Fruit fly (Drosophila melanogaster) whole organism, embryonic: Measurements from ENCODE around the gene Coq5.

Experiments
- CG10565 ChIP-seq: fragments of 200-800 bp; sonication (Bioruptor generic); optimal IDR thresholded peaks from 3 replicates; lab custom pipeline; 2016; ENCODE audit warnings: missing biosample characterization, mild to moderate bottlenecking, missing genetic modification characterization
- CG10959 ChIP-seq: fragments of 200-800 bp; sonication (Bioruptor generic); IDR thresholded peaks from 2 replicates; pipeline ENCODE4 v1.3.6; 2022; ENCODE audit warnings: missing biosample characterization, missing genetic modification characterization
- CG11456 ChIP-seq: fragments of 200-800 bp; sonication (Bioruptor generic); IDR thresholded peaks from 3 replicates; pipeline ENCODE4 v1.3.6; 2022; ENCODE audit warnings: missing biosample characterization, missing genetic modification characterization
- CG11696 ChIP-seq: fragments of 200-800 bp; sonication (Bioruptor generic); IDR thresholded peaks from 2 replicates; pipeline ENCODE4 v1.3.6; 2022; ENCODE audit warnings: missing biosample characterization, missing genetic modification characterization
- CG12071 ChIP-seq: fragments of 200-800 bp; sonication (Bioruptor generic); optimal IDR thresholded peaks from 3 replicates; lab custom pipeline; 2018; ENCODE audit warnings: missing biosample characterization, mild to moderate bottlenecking, missing genetic modification characterization
- CG12155 ChIP-seq: fragments of 200-800 bp; sonication (Bioruptor generic); optimal IDR thresholded peaks from 3 replicates; lab custom pipeline; 2016; ENCODE audit warnings: missing biosample characterization, missing genetic modification characterization
- CG12236 ChIP-seq: fragments of 200-800 bp; sonication (Bioruptor generic); optimal IDR thresholded peaks from 2 replicates; lab custom pipeline; 2016; ENCODE audit warnings: missing biosample characterization, missing genetic modification characterization
- CG1233 ChIP-seq: fragments of 200-800 bp; sonication (Bioruptor generic); optimal IDR thresholded peaks from 4 replicates; lab custom pipeline; 2018; ENCODE audit warnings: missing biosample characterization, mild to moderate bottlenecking, missing genetic modification characterization
- CG15073 ChIP-seq: fragments of 200-800 bp; sonication (Bioruptor generic); optimal IDR thresholded peaks from 2 replicates; lab custom pipeline; 2016; ENCODE audit warnings: missing biosample characterization, missing genetic modification characterization
- CG1529 ChIP-seq: fragments of 200-800 bp; sonication (Bioruptor generic); optimal IDR thresholded peaks from 3 replicates; lab custom pipeline; 2018; ENCODE audit warnings: missing biosample characterization, missing genetic modification characterization
- CG15514 ChIP-seq: fragments of 200-800 bp; sonication (Bioruptor generic); optimal IDR thresholded peaks from 3 replicates; lab custom pipeline; 2017; ENCODE audit warnings: missing biosample characterization, missing genetic modification characterization, mild to moderate bottlenecking, moderate library complexity, missing genetic modification reagents
- CG16863 ChIP-seq: fragments of 200-800 bp; sonication (Bioruptor generic); optimal IDR thresholded peaks from 3 replicates; lab custom pipeline; 2016; ENCODE audit warnings: missing biosample characterization, missing genetic modification characterization
- CG1792 ChIP-seq: fragments of 200-800 bp; sonication (Bioruptor generic); optimal IDR thresholded peaks from 2 replicates; lab custom pipeline; 2016; ENCODE audit warnings: missing biosample characterization, missing genetic modification characterization
- CG2199 ChIP-seq: fragments of 200-800 bp; sonication (Bioruptor generic); IDR thresholded peaks from 3 replicates; pipeline ENCODE4 v1.3.6; 2022; ENCODE audit warnings: missing biosample characterization, missing genetic modification characterization
- CG31388 ChIP-seq: fragments of 200-800 bp; sonication (Bioruptor generic); optimal IDR thresholded peaks from 2 replicates; lab custom pipeline; 2016; ENCODE audit warnings: missing biosample characterization, missing genetic modification characterization
- CG3847 ChIP-seq: fragments of 200-800 bp; sonication (Bioruptor generic); IDR thresholded peaks from 2 replicates; pipeline ENCODE4 v1.3.6; 2022; ENCODE audit warnings: missing biosample characterization, missing genetic modification characterization
- CG7372 ChIP-seq: fragments of 200-800 bp; sonication (Bioruptor generic); IDR thresholded peaks from 2 replicates; pipeline ENCODE4 v1.3.6; 2022; ENCODE audit warnings: missing biosample characterization, missing genetic modification characterization
- CG7556 ChIP-seq: fragments of 200-800 bp; sonication (Bioruptor generic); optimal IDR thresholded peaks from 2 replicates; lab custom pipeline; 2017; ENCODE audit warnings: missing biosample characterization, mild to moderate bottlenecking, missing genetic modification characterization
- CG7786 ChIP-seq: fragments of 200-800 bp; sonication (Bioruptor generic); optimal IDR thresholded peaks from 2 replicates; lab custom pipeline; 2016; ENCODE audit warnings: missing biosample characterization, missing genetic modification characterization
- CG9797 ChIP-seq: fragments of 200-800 bp; sonication (Bioruptor generic); optimal IDR thresholded peaks from 3 replicates; lab custom pipeline; 2018; ENCODE audit warnings: missing biosample characterization, mild to moderate bottlenecking, missing genetic modification characterization
- Dek ChIP-seq: fragments of 200-800 bp; sonication (Bioruptor generic); optimal IDR thresholded peaks from 3 replicates; lab custom pipeline; 2019; ENCODE audit warnings: missing biosample characterization, mild to moderate bottlenecking, missing genetic modification characterization, moderate library complexity
- Eip74EF ChIP-seq, 2 experiments: fragments of 200-800 bp in 1 of 2; fragments of >200 bp in 1 of 2; sonication (Bioruptor generic) in 1 of 2; optimal IDR thresholded peaks; 2 replicates each; lab custom pipeline; 2017 to 2019; ENCODE audit warnings: missing biosample characterization in 2 of 2, missing genetic modification characterization in 2 of 2, mild to moderate bottlenecking in 1 of 2, moderate library complexity in 1 of 2
- HLHmδ ChIP-seq: fragments of 200-800 bp; sonication (Bioruptor generic); optimal IDR thresholded peaks from 2 replicates; lab custom pipeline; 2018; ENCODE audit warnings: missing biosample characterization, mild to moderate bottlenecking, missing genetic modification characterization, moderate library complexity
- Hr3 ChIP-seq: fragments of 200-800 bp; sonication (Bioruptor generic); optimal IDR thresholded peaks from 3 replicates; lab custom pipeline; 2016; ENCODE audit warnings: missing biosample characterization, missing genetic modification characterization
- Mrtf ChIP-seq: fragments of 200-800 bp; sonication (Bioruptor generic); IDR thresholded peaks from 3 replicates; pipeline ENCODE4 v1.3.6; 2022; ENCODE audit warnings: missing biosample characterization, missing genetic modification characterization
- Myb ChIP-seq: fragments of 200-800 bp; sonication (Bioruptor generic); optimal IDR thresholded peaks from 2 replicates; lab custom pipeline; 2016; ENCODE audit warnings: missing biosample characterization, missing genetic modification characterization
- PHDP ChIP-seq: fragments of 200-800 bp; sonication (Bioruptor generic); optimal IDR thresholded peaks from 3 replicates; lab custom pipeline; 2018; ENCODE audit warnings: missing biosample characterization, mild to moderate bottlenecking, missing genetic modification characterization, moderate library complexity
- Ravus ChIP-seq: fragments of 200-800 bp; sonication (Bioruptor generic); IDR thresholded peaks from 2 replicates; pipeline ENCODE4 v1.3.6; 2022; ENCODE audit warnings: missing biosample characterization, missing genetic modification characterization
- Rfx ChIP-seq: fragments of 200-800 bp; sonication (Bioruptor generic); IDR thresholded peaks from 2 replicates; pipeline ENCODE4 v1.3.6; 2022; ENCODE audit warnings: missing biosample characterization, missing genetic modification characterization
- Sox100B ChIP-seq: fragments of 200-800 bp; sonication (Bioruptor generic); optimal IDR thresholded peaks from 3 replicates; lab custom pipeline; 2018; ENCODE audit warnings: missing biosample characterization, mild to moderate bottlenecking, missing genetic modification characterization
- YL-1 ChIP-seq: fragments of 200-800 bp; sonication (Bioruptor generic); optimal IDR thresholded peaks from 3 replicates; lab custom pipeline; 2017; ENCODE audit warnings: missing biosample characterization, mild to moderate bottlenecking, missing genetic modification characterization
- cg ChIP-seq: fragments of 200-800 bp; sonication (Bioruptor generic); optimal IDR thresholded peaks from 3 replicates; lab custom pipeline; 2019; ENCODE audit warnings: missing biosample characterization, mild to moderate bottlenecking, missing genetic modification characterization, moderate library complexity
- dm ChIP-seq: fragments of 200-800 bp; sonication (Bioruptor generic); optimal IDR thresholded peaks from 3 replicates; lab custom pipeline; 2016; ENCODE audit warnings: missing biosample characterization, missing genetic modification characterization
- fru ChIP-seq: fragments of >200 bp; optimal IDR thresholded peaks from 2 replicates; lab custom pipeline; 2017
- her ChIP-seq: fragments of 200-800 bp; sonication (Bioruptor generic); optimal IDR thresholded peaks from 2 replicates; lab custom pipeline; 2016; ENCODE audit warnings: missing biosample characterization, missing genetic modification characterization
- knrl ChIP-seq: fragments of 200-800 bp; sonication (Bioruptor generic); IDR thresholded peaks from 3 replicates; pipeline ENCODE4 v1.3.6; 2022; ENCODE audit warnings: missing biosample characterization, missing genetic modification characterization; ENCODE audit not compliant: partially characterized antibody
- peb ChIP-seq: fragments of 200-800 bp; sonication (Bioruptor generic); IDR thresholded peaks from 2 replicates; pipeline ENCODE4 v1.3.6; 2022; ENCODE audit warnings: missing biosample characterization, missing genetic modification characterization
- repo ChIP-seq: fragments of 200-800 bp; sonication (Bioruptor generic); optimal IDR thresholded peaks from 2 replicates; lab custom pipeline; 2016; ENCODE audit warnings: missing biosample characterization, missing genetic modification characterization
- salm ChIP-seq: fragments of 200-800 bp; sonication (Bioruptor generic); optimal IDR thresholded peaks from 2 replicates; lab custom pipeline; 2018; ENCODE audit warnings: missing biosample characterization, mild to moderate bottlenecking, missing genetic modification characterization
- seq ChIP-seq: fragments of 200-800 bp; sonication (Bioruptor generic); IDR thresholded peaks from 2 replicates; pipeline ENCODE4 v1.3.6; 2022; ENCODE audit warnings: missing biosample characterization, missing genetic modification characterization
- sob ChIP-seq: fragments of 200-800 bp; sonication (Bioruptor generic); IDR thresholded peaks from 2 replicates; pipeline ENCODE4 v1.3.6; 2022; ENCODE audit warnings: missing biosample characterization, missing genetic modification characterization
- sqz ChIP-seq: fragments of 200-800 bp; sonication (Bioruptor generic); optimal IDR thresholded peaks from 3 replicates; lab custom pipeline; 2018; ENCODE audit warnings: missing biosample characterization, mild to moderate bottlenecking, missing genetic modification characterization
- sr ChIP-seq: fragments of 200-800 bp; sonication (Bioruptor generic); IDR thresholded peaks from 3 replicates; pipeline ENCODE4 v1.3.6; 2022; ENCODE audit warnings: missing biosample characterization, missing genetic modification characterization
- tap ChIP-seq: fragments of 200-800 bp; optimal IDR thresholded peaks from 3 replicates; lab custom pipeline; 2019; ENCODE audit warnings: missing biosample characterization, mild to moderate bottlenecking, missing genetic modification characterization, moderate library complexity
- tup ChIP-seq: fragments of 200-800 bp; sonication (Bioruptor generic); optimal IDR thresholded peaks from 2 replicates; lab custom pipeline; 2016; ENCODE audit warnings: missing biosample characterization, mild to moderate bottlenecking, missing genetic modification characterization, moderate library complexity
- twi ChIP-seq: fragments of 200-800 bp; optimal IDR thresholded peaks from 2 replicates; lab custom pipeline; 2019; ENCODE audit warnings: missing biosample characterization, mild to moderate bottlenecking, missing genetic modification characterization, moderate library complexity
- unc-4 ChIP-seq: fragments of 200-800 bp; sonication (Bioruptor generic); IDR thresholded peaks from 2 replicates; pipeline ENCODE4 v1.3.6; 2022; ENCODE audit warnings: missing biosample characterization, missing genetic modification characterization; ENCODE audit not compliant: partially characterized antibody
- vnd ChIP-seq: fragments of 200-800 bp; sonication (Bioruptor generic); IDR thresholded peaks from 3 replicates; pipeline ENCODE4 v1.3.6; 2022; ENCODE audit warnings: missing biosample characterization, missing genetic modification characterization; ENCODE audit not compliant: partially characterized antibody
- zfh2 ChIP-seq: fragments of 200-800 bp; sonication (Bioruptor generic); optimal IDR thresholded peaks from 2 replicates; lab custom pipeline; 2016; ENCODE audit warnings: missing biosample characterization, missing genetic modification characterization

Coq5 gene

DNA sequence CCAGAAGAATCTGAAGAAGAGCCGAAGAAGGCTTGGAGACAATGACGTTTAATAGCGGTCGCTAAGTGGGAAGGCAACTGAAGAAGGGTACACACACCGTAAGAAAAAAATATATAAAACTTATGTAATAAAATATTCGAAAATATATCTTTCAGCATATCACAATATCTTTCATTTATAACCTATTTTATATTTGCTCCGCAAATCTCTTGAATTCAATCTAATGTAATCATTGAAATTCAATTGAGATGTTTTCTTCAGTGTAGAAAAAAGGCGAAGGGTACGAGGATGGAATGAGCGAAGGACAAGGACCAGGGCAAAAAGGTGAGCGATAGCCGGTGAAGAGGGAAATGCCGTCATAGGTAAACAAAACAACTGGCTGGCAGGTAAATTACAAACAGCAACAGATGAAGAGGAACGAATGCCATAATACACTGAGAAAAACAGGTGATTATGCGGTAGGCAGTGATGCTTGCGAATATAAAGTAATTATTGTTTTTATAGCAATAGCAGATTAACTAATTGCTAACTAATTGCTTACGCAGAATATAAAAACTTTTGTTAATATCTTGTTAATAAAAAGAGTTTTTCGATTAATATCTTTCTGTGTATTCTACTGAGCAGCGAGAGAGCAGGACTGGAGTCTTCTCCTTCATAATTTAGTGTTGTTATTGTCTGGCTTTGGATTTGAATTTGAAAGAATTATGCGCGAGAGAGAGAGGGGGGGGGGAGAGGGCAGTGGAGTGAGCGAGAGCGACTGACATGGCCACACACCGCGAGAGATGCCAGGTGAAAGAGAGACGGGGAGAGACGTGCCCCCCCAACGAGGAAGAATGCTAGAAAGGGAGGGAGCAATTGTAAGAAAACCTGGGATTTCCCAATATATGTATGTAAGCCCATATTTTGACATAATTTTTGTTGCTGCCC, 39.7 kb upstream of the Coq5 start (continued):
- peak; percentile 62 for TF ChIP-seq CG12236 (GFP tag; lab: Kevin White, UChicago)
- peak; percentile 68 for TF ChIP-seq CG1792 (GFP tag; lab: Kevin White, UChicago)
- peak; percentile 38 for TF ChIP-seq tup (GFP tag; lab: Kevin White, UChicago)
- peak; percentile 46 for TF ChIP-seq CG15073 (GFP tag; lab: Kevin White, UChicago)
- peak; percentile 50 for TF ChIP-seq repo (GFP tag; lab: Kevin White, UChicago)
- no peak for TF ChIP-seq CG12071 (GFP tag; lab: Kevin White, UChicago)
- TF ChIP-seq seq = peak; percentile 35; the same call in 1 of the 2 replicates
- peak; percentile 68 for TF ChIP-seq salm (tag; lab: Kevin White, UChicago)
- peak; percentile 34 for TF ChIP-seq Dek
- TF ChIP-seq dm = peak; percentile 52
- TF ChIP-seq knrl (GFP tag; lab: Robert Waterston, UW) = no peak
- TF ChIP-seq HLHmδ (GFP tag; lab: Kevin White, UChicago) = no peak
- no peak for TF ChIP-seq vnd (GFP tag; lab: Robert Waterston, UW)
- TF ChIP-seq CG7372 (GFP tag; lab: Robert Waterston, UW) = peak; percentile 45; the same call in 1 of the 2 replicates
- peak; percentile 34 for TF ChIP-seq Myb
- peak; percentile 44 for TF ChIP-seq YL-1 (GFP tag; lab: Kevin White, UChicago)
- TF ChIP-seq CG9797 (GFP tag; lab: Kevin White, UChicago) = no peak
- peak; percentile 85 for TF ChIP-seq twi (tag; lab: Kevin White, UChicago)
- peak; percentile 78 for TF ChIP-seq Sox100B (GFP tag; lab: Kevin White, UChicago)
- peak; percentile 23 for TF ChIP-seq her (GFP tag; lab: Kevin White, UChicago)
- peak in 1 of 2 experiments; percentile 67 for TF ChIP-seq Eip74EF (GFP tag; optimal IDR thresholded peaks at IDR 0.05; lab: Kevin White, UChicago)
- TF ChIP-seq Hr3 (GFP tag; lab: Kevin White, UChicago) = peak; percentile 77
- peak; percentile 63; the same call in 1 of the 3 replicates for TF ChIP-seq CG11456 (GFP tag; lab: Robert Waterston, UW)
- peak; percentile 79 for TF ChIP-seq tap
- TF ChIP-seq CG2199 (GFP tag; lab: Robert Waterston, UW) = 0 out of 3 replicates have a peak, but pooled peaks have one; percentile 44
- TF ChIP-seq fru (lab: Kevin White, UChicago) = no peak
- peak; percentile 73 for TF ChIP-seq Rfx
- TF ChIP-seq sr (GFP tag; lab: Robert Waterston, UW) = no peak
- peak; percentile 70 for TF ChIP-seq CG3847 (GFP tag; lab: Robert Waterston, UW)
- peak; percentile 79 for TF ChIP-seq CG16863 (GFP tag; lab: Kevin White, UChicago)
- TF ChIP-seq sob (GFP tag; lab: Robert Waterston, UW) = peak; percentile 86
- peak; percentile 47 for TF ChIP-seq CG15514 (GFP tag; lab: Kevin White, UChicago)
- peak; percentile 87 for TF ChIP-seq CG1233 (GFP tag; lab: Kevin White, UChicago)
- TF ChIP-seq CG10959 = peak; percentile 94
- TF ChIP-seq CG1529 = peak; percentile 57
- TF ChIP-seq PHDP = peak; percentile 61
- peak; percentile 61 for TF ChIP-seq CG31388 (GFP tag; lab: Kevin White, UChicago)
- peak; percentile 85 for TF ChIP-seq CG7556 (GFP tag; lab: Kevin White, UChicago)
- TF ChIP-seq CG12155 = peak; percentile 77
- TF ChIP-seq CG10565 (GFP tag; lab: Kevin White, UChicago) = no peak
- peak; percentile 55; the same call in 1 of the 2 replicates for TF ChIP-seq peb
- peak; percentile 70 for TF ChIP-seq Mrtf (GFP tag; lab: Robert Waterston, UW)
- TF ChIP-seq Ravus (GFP tag; lab: Robert Waterston, UW) = peak; percentile 17
- no peak for TF ChIP-seq unc-4 (GFP tag; lab: Robert Waterston, UW)
- TF ChIP-seq cg (GFP tag; lab: Kevin White, UChicago) = peak; percentile 26
- TF ChIP-seq CG11696 = peak; percentile 55; the same call in 1 of the 2 replicates
- TF ChIP-seq sqz (GFP tag; lab: Kevin White, UChicago) = peak; percentile 73
- TF ChIP-seq CG7786 (GFP tag; lab: Kevin White, UChicago) = peak; percentile 74
- TF ChIP-seq zfh2 (GFP tag; lab: Kevin White, UChicago) = peak; percentile 18
